Worm (Caenorhabditis elegans) whole organism, L1 larva: Measurements from ENCODE around the gene ham-1.

Experiments
- ceh-82 ChIP-seq, 3 experiments: fragments of 150-350 bp in 1 of 3; sonication (generic microtip) in 2 of 3; optimal IDR thresholded peaks; 2 replicates each; lab custom pipeline; 2014 to 2017; ENCODE audit warnings: missing biosample characterization in 3 of 3, missing genetic modification characterization in 3 of 3
- ces-1 ChIP-seq: fragments of 150-350 bp; optimal IDR thresholded peaks from 2 replicates; lab custom pipeline; 2014; ENCODE audit warnings: missing biosample characterization, missing genetic modification reagents, missing genetic modification characterization
- efl-1 ChIP-seq, 4 experiments: fragments of 150-350 bp; optimal IDR thresholded peaks in 3 of 4; peaks in 1 of 4; 1 replicate in 1 of 4; 2 replicates in 3 of 4; lab custom pipeline; 2014; ENCODE audit warnings: missing biosample characterization in 2 of 4, missing genetic modification characterization in 2 of 4, missing genetic modification reagents in 2 of 4
- elt-2 ChIP-seq: sonication (generic microtip); optimal IDR thresholded peaks from 2 replicates; lab custom pipeline; 2016; ENCODE audit warnings: missing genetic modification characterization, mild to moderate bottlenecking, inconsistent platforms, missing compliant biosample characterization, missing genetic modification reagents
- fkh-10 ChIP-seq: sonication (generic microtip); optimal IDR thresholded peaks from 2 replicates; lab custom pipeline; 2017; ENCODE audit warnings: missing biosample characterization, missing genetic modification reagents, missing genetic modification characterization
- fos-1 ChIP-seq: fragments of 150-350 bp; optimal IDR thresholded peaks from 2 replicates; lab custom pipeline; 2014; ENCODE audit warnings: missing biosample characterization, missing genetic modification characterization
- irx-1 ChIP-seq: sonication (generic microtip); optimal IDR thresholded peaks from 2 replicates; lab custom pipeline; 2016; ENCODE audit warnings: missing genetic modification characterization, missing compliant biosample characterization
- lin-39 ChIP-seq: fragments of 150-350 bp; optimal IDR thresholded peaks from 2 replicates; lab custom pipeline; 2014; ENCODE audit warnings: missing biosample characterization, missing genetic modification reagents, missing genetic modification characterization
- mdl-1 ChIP-seq, 2 experiments: fragments of 150-350 bp; optimal IDR thresholded peaks; 2 replicates each; lab custom pipeline; 2014 to 2017; ENCODE audit warnings: missing biosample characterization in 2 of 2, missing genetic modification characterization in 2 of 2, inconsistent platforms in 1 of 2
- nhr-76 ChIP-seq: sonication (generic microtip); optimal IDR thresholded peaks from 2 replicates; lab custom pipeline; 2017; ENCODE audit warnings: missing biosample characterization, missing genetic modification characterization
- zag-1 ChIP-seq: fragments of 150-350 bp; optimal IDR thresholded peaks from 2 replicates; lab custom pipeline; 2014; ENCODE audit warnings: missing biosample characterization, missing genetic modification characterization
- ztf-11 ChIP-seq, 2 experiments: sonication (generic microtip); optimal IDR thresholded peaks; 2 replicates each; lab custom pipeline; 2016 to 2017; ENCODE audit warnings: missing genetic modification characterization in 2 of 2, missing biosample characterization in 1 of 2, missing compliant biosample characterization in 1 of 2

ce11 chrIV:12537694-12538093 lies 4.3 kb upstream of the ham-1 start:
- TF ChIP-seq efl-1 (optimal IDR thresholded peaks at IDR 0.05; lab: Kevin White, UChicago) (no peak), efl-1 (GFP tag; optimal IDR thresholded peaks at IDR 0.05 in 1 of 2; lab: Kevin White, UChicago) (no peak), ces-1 (GFP tag; lab: Kevin White, UChicago) (no peak), elt-2 (tag; lab: Kevin White, UChicago) (no peak), lin-39 (tag; lab: Kevin White, UChicago) (no peak), fos-1 (tag; lab: Kevin White, UChicago) (no peak), fkh-10 (GFP tag; lab: Kevin White, UChicago) (no peak), nhr-76 (tag; lab: Kevin White, UChicago) (no peak), mdl-1 (tag; optimal IDR thresholded peaks at IDR 0.05; lab: Kevin White, UChicago) (no peak), ztf-11 (tag; optimal IDR thresholded peaks at IDR 0.05; lab: Kevin White, UChicago) (no peak), irx-1 (tag; lab: Kevin White, UChicago) (no peak), zag-1 (tag; lab: Kevin White, UChicago) (no peak), ceh-82 (tag; optimal IDR thresholded peaks at IDR 0.05; lab: Kevin White, UChicago) (no peak)
